Worm (Caenorhabditis elegans): ENCODE measurements around the gene F43C11.3.

Gene F43C11.3

DNA sequence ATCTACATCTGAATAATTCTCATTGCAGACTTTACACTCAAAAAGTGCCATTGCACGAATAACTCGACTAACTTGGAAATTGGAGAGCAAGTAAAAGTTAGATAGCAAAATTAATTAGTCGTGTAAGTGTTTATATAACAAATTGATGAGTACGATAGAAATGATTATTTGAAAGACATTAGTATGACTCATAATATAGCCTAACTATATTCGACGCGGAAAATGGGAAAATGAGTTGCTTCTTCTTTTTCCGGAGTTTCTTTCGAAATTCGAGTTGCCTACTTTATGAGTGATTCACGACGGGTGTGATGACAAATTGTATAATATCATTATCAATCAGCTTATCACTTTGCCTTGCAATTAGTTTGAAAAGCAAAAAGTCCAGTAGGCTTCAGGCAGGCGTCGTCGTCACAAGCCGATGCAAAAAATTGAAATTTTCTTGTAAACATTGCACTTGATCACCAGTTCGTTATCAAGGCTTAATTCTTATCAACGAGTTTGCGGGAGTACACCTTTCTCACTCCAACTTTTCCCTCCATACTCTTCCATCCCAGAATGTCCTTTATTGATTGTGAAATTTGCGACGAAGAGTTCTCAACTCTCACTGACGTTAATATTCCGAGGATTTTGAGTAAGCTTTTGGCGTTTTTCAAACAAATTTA lies 30.1 kb upstream of the F43C11.3 start, which contains the start of the genes ZK1240.6 and ZK1240.2 (continued):
- TF ChIP-seq mxl-2 (GFP tag; conservative IDR thresholded peaks at IDR 0.05) = no peak
- TF ChIP-seq dpl-1 (GFP tag; optimal IDR thresholded peaks at IDR 0.05) = no peak
- no peak for TF ChIP-seq duxl-1 (tag; optimal IDR thresholded peaks at IDR 0.05; ENCODE audit: poor library complexity)
- TF ChIP-seq hif-1 (tag; optimal IDR thresholded peaks at IDR 0.05) = no peak
- TF ChIP-seq saeg-2 (GFP tag; IDR thresholded peaks at IDR 0.05) = no peak
- TF ChIP-seq ama-1 (optimal IDR thresholded peaks at IDR 0.05) = no peak
- TF ChIP-seq F44E2.7 (GFP tag; IDR thresholded peaks at IDR 0.05) = no peak
- no peak for TF ChIP-seq madf-9 (GFP tag; conservative IDR thresholded peaks at IDR 0.05)
- no peak for TF ChIP-seq zfp-2 (tag; optimal IDR thresholded peaks at IDR 0.05)
- no peak for TF ChIP-seq vab-7 (GFP tag; IDR thresholded peaks at IDR 0.05)
- TF ChIP-seq mxl-3 (GFP tag; optimal IDR thresholded peaks at IDR 0.05) = no peak
- TF ChIP-seq nhr-76 (tag; optimal IDR thresholded peaks at IDR 0.05) = no peak
- no peak for TF ChIP-seq daf-8 (GFP tag; IDR thresholded peaks at IDR 0.05)
- no peak for TF ChIP-seq rbr-2 (tag; optimal IDR thresholded peaks at IDR 0.05)
- no peak for TF ChIP-seq mdt-29 (GFP tag; IDR thresholded peaks at IDR 0.05)
- no peak for TF ChIP-seq arid-1 (GFP tag; conservative IDR thresholded peaks at IDR 0.05)
- TF ChIP-seq ctbp-1 (GFP tag; IDR thresholded peaks at IDR 0.05) = no peak
- no peak for TF ChIP-seq ceh-44 (GFP tag; IDR thresholded peaks at IDR 0.05)
- TF ChIP-seq php-3 (GFP tag; IDR thresholded peaks at IDR 0.05) = no peak
- no peak for TF ChIP-seq ceh-32 (tag; optimal IDR thresholded peaks at IDR 0.05; ENCODE audit: poor library complexity)

DNA sequence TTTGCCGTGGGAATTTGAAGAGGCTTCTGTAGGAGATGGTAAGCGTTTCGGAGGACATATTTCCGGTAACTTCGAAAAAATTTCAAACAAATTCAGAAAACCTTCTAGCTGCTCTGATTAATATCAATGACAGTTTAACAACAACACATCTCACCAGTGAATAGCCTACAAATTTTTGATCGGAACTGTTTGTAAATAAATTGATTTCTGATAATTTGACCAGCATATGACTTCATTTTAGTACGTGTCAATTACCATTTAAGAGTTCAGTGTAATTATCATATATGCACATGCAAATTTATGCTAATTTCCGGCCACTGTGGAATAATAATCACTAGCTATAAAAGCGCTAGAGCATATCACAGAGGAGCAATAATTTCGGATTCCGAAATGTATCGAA lies 28.2 kb upstream of the F43C11.3 start, which contains the start of gene ZK1240.11:
Gene ZK1240.11, plus strand, starts transcription at position 301 of the 400 bp plus-strand sequence.
- no peak for TF ChIP-seq nhr-10 (tag; optimal IDR thresholded peaks at IDR 0.05)
- no peak for TF ChIP-seq F49E8.2 (tag; optimal IDR thresholded peaks at IDR 0.05; ENCODE audit: borderline replicate concordance)
- no peak for TF ChIP-seq ceh-62 (tag; optimal IDR thresholded peaks at IDR 0.05)
- TF ChIP-seq dve-1 (tag; optimal IDR thresholded peaks at IDR 0.05; ENCODE audit: insufficient read depth) = no peak
- TF ChIP-seq egl-27 (tag; optimal IDR thresholded peaks at IDR 0.05) = no peak
- no peak for TF ChIP-seq mep-1 (tag; optimal IDR thresholded peaks at IDR 0.05)
- TF ChIP-seq set-16 (GFP tag; IDR thresholded peaks at IDR 0.05) = no peak
- no peak for TF ChIP-seq daf-16 (GFP tag; optimal IDR thresholded peaks at IDR 0.05)
- no peak for TF ChIP-seq daf-16 (tag; optimal IDR thresholded peaks at IDR 0.05)
- no peak for TF ChIP-seq skn-1 (tag; optimal IDR thresholded peaks at IDR 0.05)

DNA sequence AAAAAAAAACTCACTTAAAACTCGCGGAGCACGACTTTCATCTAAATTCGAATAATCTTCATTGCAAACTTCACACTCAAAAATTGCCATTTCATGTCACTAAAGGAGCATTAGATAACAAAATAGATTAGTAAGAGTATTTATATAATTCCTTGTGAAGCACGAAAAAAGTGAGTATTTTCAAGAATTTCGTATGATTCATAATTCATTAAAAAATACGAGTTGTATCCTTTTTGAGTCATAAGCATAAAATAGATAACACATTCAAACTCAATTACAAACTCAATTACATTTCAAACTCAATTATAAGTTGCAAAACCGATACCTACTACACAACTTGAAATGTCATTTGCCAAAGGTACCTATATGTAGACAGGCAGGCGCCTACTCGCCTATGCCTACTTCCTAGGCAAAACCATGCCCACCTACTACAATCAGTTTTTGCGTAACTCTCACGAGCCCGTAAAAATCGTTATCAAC lies 24.1 kb upstream of the F43C11.3 start, which contains the start of the genes ZK1240.8 and ZK1240.1:
Gene ZK1240.8, minus strand, starts transcription at position 101 of the 480 bp plus-strand sequence.
Gene ZK1240.1, plus strand, starts transcription at position 430 of the 480 bp plus-strand sequence.
- peak in 1 of 2 experiments; percentile 86 for TF ChIP-seq unc-62 (GFP tag; optimal IDR thresholded peaks at IDR 0.05 in 1 of 2)
- no peak for TF ChIP-seq unc-62 (tag; optimal IDR thresholded peaks at IDR 0.05)
- no peak for TF ChIP-seq nhr-111 (GFP tag; optimal IDR thresholded peaks at IDR 0.05)
- peak; percentile 3 for TF ChIP-seq nhr-28 (tag; optimal IDR thresholded peaks at IDR 0.05)

DNA sequence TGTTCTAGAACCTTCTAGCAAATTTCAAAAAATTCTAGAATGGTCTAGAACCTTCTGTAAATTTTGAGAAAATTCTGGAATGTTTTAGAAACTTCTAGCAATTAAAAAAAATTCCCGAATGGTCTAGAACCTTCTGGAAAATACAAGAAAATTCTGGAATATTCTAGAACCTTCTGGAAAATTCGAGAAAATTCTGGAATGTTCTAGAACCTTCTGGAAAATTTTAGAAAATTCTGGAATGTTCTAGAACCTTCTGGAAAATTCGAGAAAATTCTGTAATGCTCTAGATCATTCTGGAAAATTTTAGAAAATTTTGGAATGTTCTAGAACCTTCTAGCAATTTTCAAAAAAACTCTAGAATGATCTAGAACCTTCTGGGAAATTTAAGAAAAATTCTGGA lies 22.6 kb upstream of the F43C11.3 start:
- no peak for TF ChIP-seq ctbp-1 (GFP tag; IDR thresholded peaks at IDR 0.05)
- 0 out of 2 replicates have a peak, but pooled peaks have one; percentile 28 for TF ChIP-seq mdt-29 (GFP tag; IDR thresholded peaks at IDR 0.05)

DNA sequence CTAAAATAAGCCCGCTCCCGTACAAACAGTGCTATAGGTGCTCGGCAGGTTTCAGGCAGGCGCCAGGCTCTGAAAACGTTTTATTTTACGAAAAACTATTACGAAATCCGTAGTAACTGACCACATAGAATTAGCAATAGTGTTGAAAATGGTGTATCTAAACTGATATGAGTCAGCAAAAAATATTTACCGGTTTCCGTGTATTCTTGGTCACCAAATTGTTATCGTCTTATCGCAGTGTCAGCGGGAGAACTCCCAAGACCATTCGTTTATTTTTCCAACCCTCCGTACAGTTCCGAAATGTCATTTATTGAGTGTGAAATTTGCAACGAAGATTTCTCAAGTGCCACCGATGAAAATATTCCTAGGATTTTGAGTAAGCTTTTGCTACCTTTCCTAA lies 20.9 kb upstream of the F43C11.3 start, which contains the start of gene F43C11.8:
Gene F43C11.8, plus strand, starts transcription at position 301 of the 400 bp plus-strand sequence.
- TF ChIP-seq daf-16 (GFP tag; optimal IDR thresholded peaks at IDR 0.05) = no peak
- TF ChIP-seq daf-16 (tag; optimal IDR thresholded peaks at IDR 0.05) = peak; percentile 11
- no peak for TF ChIP-seq lin-1 (GFP tag; IDR thresholded peaks at IDR 0.05)

All from whole organism, L4 larva.